Fruit fly (Drosophila melanogaster) S2 (cell line): ENCODE measurements around the gene CG8097.

Source experiments
- CG8478 ChIP-seq: fragments of >200 bp; optimal IDR thresholded peaks from 2 replicates; lab custom pipeline; 2018
- CTCF ChIP-seq, 2 experiments: fragments of >200 bp; optimal IDR thresholded peaks; 2 replicates each; lab custom pipeline; 2018

- TF ChIP-seq CTCF (optimal IDR thresholded peaks at IDR 0.05; lab: Kevin White, UChicago) (no peak), CG8478 (no peak)
Observed at dm6 chrX:15575557-15575956, 7.4 kb upstream of the CG8097 start, which contains the start of gene CG42299.
